Worm (Caenorhabditis elegans): ENCODE data around the gene C17C3.3.

The C17C3.3 gene

DNA sequence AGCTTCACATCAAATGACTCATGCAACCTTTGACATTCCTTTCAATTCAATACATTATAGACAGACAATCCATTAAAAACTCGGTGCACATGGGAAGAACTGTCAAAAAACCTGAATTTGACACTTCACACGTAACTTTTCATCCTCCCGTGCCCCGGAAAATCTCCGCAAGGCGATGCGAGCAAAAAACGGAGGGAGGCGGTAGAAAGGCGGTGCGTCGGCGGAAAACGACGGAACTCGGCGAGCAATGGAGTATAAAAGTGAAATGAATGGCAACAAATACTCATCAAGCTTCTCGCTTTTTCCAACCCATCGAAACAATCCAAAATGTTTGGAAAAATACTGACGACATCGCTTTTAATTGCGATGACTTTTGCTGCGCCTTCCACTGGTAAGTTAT is 16.5 kb downstream of the C17C3.3 start, which contains the start of gene T25E4.1:
Gene T25E4.1, plus strand, starts transcription at position 301 of the 400 bp plus-strand sequence.
- TF ChIP-seq rnt-1 (tag; optimal IDR thresholded peaks at IDR 0.05), result no peak
- TF ChIP-seq ama-1 (optimal IDR thresholded peaks at IDR 0.05), result no peak
- TF ChIP-seq ahr-1 (tag; optimal IDR thresholded peaks at IDR 0.05), result no peak
- TF ChIP-seq hlh-13 (GFP tag; optimal IDR thresholded peaks at IDR 0.05), result no peak
- no peak for TF ChIP-seq mec-3 (tag; optimal IDR thresholded peaks at IDR 0.05; ENCODE audit: borderline replicate concordance)
- TF ChIP-seq syd-9 (tag; optimal IDR thresholded peaks at IDR 0.05), result no peak
- no peak for TF ChIP-seq ceh-22 (tag; optimal IDR thresholded peaks at IDR 0.05)
- no peak for TF ChIP-seq unc-42 (tag; optimal IDR thresholded peaks at IDR 0.05)
- TF ChIP-seq ref-2 (tag; optimal IDR thresholded peaks at IDR 0.05), result no peak
- TF ChIP-seq C38D4.7 (GFP tag; optimal IDR thresholded peaks at IDR 0.05), result no peak
- no peak for TF ChIP-seq pha-2 (tag; optimal IDR thresholded peaks at IDR 0.05)
- TF ChIP-seq pqm-1 (tag; optimal IDR thresholded peaks at IDR 0.05), result no peak
- no peak for TF ChIP-seq lin-11 (tag; optimal IDR thresholded peaks at IDR 0.05)
- TF ChIP-seq ceh-6 (GFP tag; optimal IDR thresholded peaks at IDR 0.05), result no peak

DNA sequence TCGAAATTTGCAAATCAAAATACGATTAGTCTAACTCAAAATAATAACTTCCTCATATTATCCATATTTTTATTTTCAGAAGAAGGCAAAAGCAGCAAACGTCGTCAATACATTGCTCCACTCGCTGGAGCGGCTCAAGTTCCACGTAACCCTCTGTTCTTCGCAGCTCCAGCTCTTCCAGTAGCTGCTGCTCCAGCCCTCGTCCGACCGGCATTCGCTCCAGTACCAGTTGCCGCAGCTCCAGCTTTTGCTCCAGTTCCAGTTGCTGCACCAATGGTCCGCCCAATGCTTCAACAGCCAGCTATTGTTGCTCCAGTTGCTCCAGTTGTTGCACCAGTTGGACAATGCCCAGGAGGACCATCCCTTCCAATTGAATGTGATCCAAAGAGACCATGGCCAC is 17.2 kb downstream of the C17C3.3 start:
- no peak for TF ChIP-seq ttx-3 (tag; optimal IDR thresholded peaks at IDR 0.05)
- no peak for TF ChIP-seq tbx-7 (tag; optimal IDR thresholded peaks at IDR 0.05)
- no peak for TF ChIP-seq unc-42 (tag; optimal IDR thresholded peaks at IDR 0.05)
- no peak for TF ChIP-seq lin-11 (tag; optimal IDR thresholded peaks at IDR 0.05)
- TF ChIP-seq ceh-19 (GFP tag; optimal IDR thresholded peaks at IDR 0.05), result no peak
- no peak for TF ChIP-seq K02D7.2 (tag; optimal IDR thresholded peaks at IDR 0.05)
- no peak for TF ChIP-seq ceh-45 (GFP tag; IDR thresholded peaks at IDR 0.05)
- TF ChIP-seq nfya-1 (tag; optimal IDR thresholded peaks at IDR 0.05), result no peak
- TF ChIP-seq ama-1 (optimal IDR thresholded peaks at IDR 0.05), result no peak
- no peak for TF ChIP-seq dve-1 (tag; optimal IDR thresholded peaks at IDR 0.05)

DNA sequence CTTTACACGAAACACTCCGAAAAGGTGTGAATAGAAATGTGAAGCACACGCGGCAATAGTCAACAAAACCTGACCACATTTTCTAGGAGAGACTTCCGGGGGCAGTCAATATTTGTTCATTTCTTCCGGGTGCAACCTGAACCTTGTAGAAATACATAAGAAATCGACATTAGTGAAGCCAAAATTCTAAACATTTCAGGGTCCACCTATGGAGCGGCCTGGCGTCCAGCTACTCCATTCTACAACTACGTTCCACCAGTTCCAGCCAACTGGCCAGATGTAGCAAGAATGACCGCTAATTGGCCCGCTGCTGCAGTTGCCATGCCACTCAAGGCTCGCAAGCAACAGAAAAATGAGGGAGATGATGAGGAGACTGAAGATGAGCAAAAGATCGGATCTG is 17.7 kb downstream of the C17C3.3 start:
- TF ChIP-seq nhr-11 (tag; optimal IDR thresholded peaks at IDR 0.05), result no peak
- no peak for TF ChIP-seq rnt-1 (tag; optimal IDR thresholded peaks at IDR 0.05)
- TF ChIP-seq unc-42 (tag; optimal IDR thresholded peaks at IDR 0.05), result no peak
- no peak for TF ChIP-seq ttx-3 (tag; optimal IDR thresholded peaks at IDR 0.05)
- TF ChIP-seq C38D4.7 (GFP tag; optimal IDR thresholded peaks at IDR 0.05), result no peak
- TF ChIP-seq syd-9 (tag; optimal IDR thresholded peaks at IDR 0.05), result no peak
- TF ChIP-seq hlh-8 (tag; optimal IDR thresholded peaks at IDR 0.05), result no peak
- no peak for TF ChIP-seq hlh-15 (tag; optimal IDR thresholded peaks at IDR 0.05)
- TF ChIP-seq sox-4 (tag; optimal IDR thresholded peaks at IDR 0.05), result no peak
- TF ChIP-seq nhr-232 (tag; optimal IDR thresholded peaks at IDR 0.05), result no peak
- no peak for TF ChIP-seq ceh-6 (GFP tag; optimal IDR thresholded peaks at IDR 0.05)
- no peak for TF ChIP-seq ceh-9 (tag; optimal IDR thresholded peaks at IDR 0.05)
- no peak for TF ChIP-seq eyg-1 (tag; optimal IDR thresholded peaks at IDR 0.05)

DNA sequence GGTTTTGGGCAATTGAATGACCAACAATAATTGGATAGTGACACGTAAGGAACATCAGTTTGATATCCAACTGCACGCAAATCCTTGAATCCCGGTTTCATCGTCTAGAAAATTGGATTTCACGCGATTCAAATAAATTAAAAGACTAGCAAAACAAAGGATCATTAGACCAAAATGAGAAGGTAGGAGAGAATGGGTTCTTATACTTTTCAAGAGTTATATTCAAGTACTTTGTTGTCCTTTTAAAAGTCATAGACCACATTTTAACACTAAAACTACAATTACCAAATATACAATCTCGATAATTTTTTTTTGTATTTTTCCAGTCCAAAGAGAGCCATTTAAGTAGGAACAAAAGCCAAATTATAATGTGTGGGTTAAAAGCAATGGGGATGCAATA is 20.8 kb downstream of the C17C3.3 start, which contains the start of gene T25E4.2:
Gene T25E4.2, minus strand, starts transcription at position 101 of the 400 bp plus-strand sequence.
- TF ChIP-seq hlh-15 (tag; optimal IDR thresholded peaks at IDR 0.05), result no peak
- no peak for TF ChIP-seq pros-1 (tag; optimal IDR thresholded peaks at IDR 0.05)
- TF ChIP-seq ceh-34 (tag; optimal IDR thresholded peaks at IDR 0.05), result no peak
- TF ChIP-seq unc-86 (tag; optimal IDR thresholded peaks at IDR 0.05), result no peak
- no peak for TF ChIP-seq ceh-30 (tag; optimal IDR thresholded peaks at IDR 0.05)
- TF ChIP-seq ceh-6 (GFP tag; optimal IDR thresholded peaks at IDR 0.05), result no peak
- TF ChIP-seq pat-9 (tag; optimal IDR thresholded peaks at IDR 0.05), result no peak
- no peak for TF ChIP-seq ceh-24 (tag; optimal IDR thresholded peaks at IDR 0.05)
- TF ChIP-seq dmd-4 (tag; optimal IDR thresholded peaks at IDR 0.05; ENCODE audit: borderline replicate concordance), result no peak
- no peak for TF ChIP-seq tbx-2 (tag; optimal IDR thresholded peaks at IDR 0.05)
- TF ChIP-seq K02D7.2 (tag; optimal IDR thresholded peaks at IDR 0.05), result no peak
- no peak for TF ChIP-seq elt-2 (tag; optimal IDR thresholded peaks at IDR 0.05)
- no peak for TF ChIP-seq hlh-8 (tag; optimal IDR thresholded peaks at IDR 0.05)
- TF ChIP-seq ahr-1 (tag; optimal IDR thresholded peaks at IDR 0.05), result no peak
- TF ChIP-seq Y22D7AL.16 (tag; optimal IDR thresholded peaks at IDR 0.05), result no peak

Measured in whole organism, late embryonic.